Worm (Caenorhabditis elegans): ENCODE results near the gene snb-2.

- TF ChIP-seq nhr-10 (tag; optimal IDR thresholded peaks at IDR 0.05) (no peak), fos-1 (tag; optimal IDR thresholded peaks at IDR 0.05) (no peak), unc-130 (GFP tag; optimal IDR thresholded peaks at IDR 0.05) (no peak), lin-13 (GFP tag; optimal IDR thresholded peaks at IDR 0.05) (no peak), ceh-82 (tag; optimal IDR thresholded peaks at IDR 0.05) (no peak), daf-8 (GFP tag; IDR thresholded peaks at IDR 0.05) (no peak), ces-1 (GFP tag; optimal IDR thresholded peaks at IDR 0.05) (no peak), ZK337.2 (GFP tag; IDR thresholded peaks at IDR 0.05) (no peak), Y75B8A.6 (GFP tag; IDR thresholded peaks at IDR 0.05) (no peak)
Measured at ce11 chrV:12329173-12329572, 16.5 kb downstream of the snb-2 start.
